Worm (Caenorhabditis elegans) whole organism, midembryonic: ENCODE data around the gene bath-19.
"Not testable (repeated sequence)": the region's sequence is repeated elsewhere in the genome, so short reads cannot be mapped to it uniquely, and the experiment has no call there.

Source experiments
- T22C8.4 ChIP-seq: fragments of 200-800 bp; sonication (Bioruptor generic); IDR thresholded peaks from 2 replicates; pipeline ENCODE4 v1.3.6; 2022; ENCODE audit warnings: missing genetic modification characterization, missing compliant biosample characterization
- cog-1 ChIP-seq: sonication (generic microtip); optimal IDR thresholded peaks from 2 replicates; lab custom pipeline; 2016; ENCODE audit warnings: missing genetic modification characterization, missing compliant biosample characterization
- flt-1 ChIP-seq: fragments of 200-800 bp; sonication (Bioruptor generic); IDR thresholded peaks from 2 replicates; pipeline ENCODE4 v1.3.6; 2022; ENCODE audit warnings: missing genetic modification characterization, missing compliant biosample characterization
- klf-2 ChIP-seq: fragments of 200-800 bp; sonication (Bioruptor generic); conservative IDR thresholded peaks from 2 replicates; pipeline ENCODE4 v1.3.6; 2022; ENCODE audit warnings: missing genetic modification reagents, missing genetic modification characterization, missing compliant biosample characterization
- med-1 ChIP-seq: sonication (generic microtip); optimal IDR thresholded peaks from 2 replicates; lab custom pipeline; 2017; ENCODE audit warnings: missing genetic modification characterization, mild to moderate bottlenecking, missing compliant biosample characterization, antibody characterized with exemption, missing genetic modification reagents; ENCODE audit not compliant: insufficient read depth
- ref-1 ChIP-seq: fragments of 200-800 bp; sonication (Bioruptor generic); conservative IDR thresholded peaks from 2 replicates; pipeline ENCODE4 v1.3.6; 2022; ENCODE audit warnings: missing genetic modification reagents, missing genetic modification characterization, missing compliant biosample characterization
- tab-1 ChIP-seq: fragments of 200-800 bp; sonication (Bioruptor generic); IDR thresholded peaks from 2 replicates; pipeline ENCODE4 v1.3.6; 2022; ENCODE audit warnings: missing genetic modification characterization, missing compliant biosample characterization
- ztf-23 ChIP-seq: fragments of 200-800 bp; sonication (Bioruptor generic); IDR thresholded peaks from 2 replicates; pipeline ENCODE4 v1.3.6; 2022; ENCODE audit warnings: missing genetic modification reagents, missing genetic modification characterization, missing compliant biosample characterization
- ztf-29 ChIP-seq: fragments of 200-800 bp; sonication (Bioruptor generic); IDR thresholded peaks from 2 replicates; pipeline ENCODE4 v1.3.6; 2022; ENCODE audit warnings: missing genetic modification reagents, missing genetic modification characterization, missing compliant biosample characterization

DNA sequence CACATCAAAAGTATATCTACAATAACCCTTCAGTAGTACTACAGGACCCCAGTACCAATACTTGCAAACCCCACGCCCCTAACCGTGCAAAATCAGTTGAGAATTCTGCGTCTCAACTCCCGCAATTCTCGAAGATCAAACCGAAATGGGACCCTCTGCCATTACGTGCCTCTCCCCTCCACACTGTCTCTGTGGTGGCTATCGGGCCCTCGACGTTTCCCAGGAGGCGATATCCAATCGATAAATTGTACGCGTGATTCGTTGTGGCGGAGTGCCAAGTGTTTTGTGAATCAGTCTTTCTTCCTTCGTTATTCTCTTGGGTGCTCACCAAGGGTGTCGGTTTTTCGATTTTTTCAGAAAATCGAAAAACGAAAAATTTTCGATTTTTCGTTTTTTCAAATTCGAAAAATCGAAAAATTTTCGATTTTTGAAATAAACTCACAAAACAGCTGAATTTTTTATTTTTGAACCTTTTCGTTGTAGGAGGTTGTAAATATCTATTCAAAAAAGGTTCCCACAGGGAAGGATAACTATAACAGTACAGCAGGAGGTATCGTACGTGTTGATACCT is 28.3 kb upstream of the bath-19 start, which contains the start of gene F07E5.12:
- not testable (repeated sequence) for TF ChIP-seq T22C8.4 (GFP tag; lab: Robert Waterston, UW); flt-1 (GFP tag; lab: Robert Waterston, UW); cog-1 (tag; lab: Kevin White, UChicago); med-1 (GFP tag; lab: Kevin White, UChicago); klf-2 (GFP tag; lab: Robert Waterston, UW); ztf-29 (GFP tag; lab: Robert Waterston, UW); ref-1 (GFP tag; lab: Robert Waterston, UW); tab-1; ztf-23 (GFP tag; lab: Robert Waterston, UW)
